Fruit fly (Drosophila melanogaster) whole organism, pupa: ENCODE measurements around the gene CAH4.
A peak's percentile ranks its signal among the peaks of the same experiment; 100 is the strongest.

Experiments used
- CG12605 ChIP-seq: fragments of 200-800 bp; sonication (Bioruptor generic); IDR thresholded peaks from 2 replicates; pipeline ENCODE4 v1.3.6; 2022; ENCODE audit warnings: missing biosample characterization, missing genetic modification characterization
- CG13204 ChIP-seq: fragments of 200-800 bp; sonication (Bioruptor generic); optimal IDR thresholded peaks from 2 replicates; lab custom pipeline; 2018; ENCODE audit warnings: missing biosample characterization, mild to moderate bottlenecking, missing genetic modification characterization, moderate library complexity
- CG15710 ChIP-seq: fragments of 200-800 bp; sonication (Bioruptor generic); optimal IDR thresholded peaks from 2 replicates; lab custom pipeline; 2018; ENCODE audit warnings: missing biosample characterization, mild to moderate bottlenecking, missing genetic modification characterization, moderate library complexity
- CG4496 ChIP-seq: fragments of 200-800 bp; sonication (Bioruptor generic); IDR thresholded peaks from 3 replicates; pipeline ENCODE4 v1.3.6; 2022; ENCODE audit warnings: missing biosample characterization, missing genetic modification characterization
- CG9948 ChIP-seq: fragments of 200-800 bp; sonication (Bioruptor generic); optimal IDR thresholded peaks from 2 replicates; lab custom pipeline; 2018; ENCODE audit warnings: missing biosample characterization, mild to moderate bottlenecking, missing genetic modification characterization, moderate library complexity
- D1 ChIP-seq: fragments of 200-800 bp; sonication (Bioruptor generic); optimal IDR thresholded peaks from 2 replicates; lab custom pipeline; 2018; ENCODE audit warnings: missing biosample characterization, mild to moderate bottlenecking, missing genetic modification characterization, moderate library complexity
- Ets98B ChIP-seq: fragments of 200-800 bp; sonication (Bioruptor generic); IDR thresholded peaks from 2 replicates; pipeline ENCODE4 v1.3.6; 2022; ENCODE audit warnings: missing biosample characterization, missing genetic modification characterization
- Snoo ChIP-seq: fragments of 200-800 bp; sonication (Bioruptor generic); optimal IDR thresholded peaks from 3 replicates; lab custom pipeline; 2017; ENCODE audit warnings: missing biosample characterization, mild to moderate bottlenecking, missing genetic modification characterization, inconsistent platforms
- gl ChIP-seq: fragments of 200-800 bp; sonication (Bioruptor generic); optimal IDR thresholded peaks from 2 replicates; lab custom pipeline; 2018; ENCODE audit warnings: missing biosample characterization, mild to moderate bottlenecking, missing genetic modification characterization
- rn ChIP-seq: fragments of 200-800 bp; sonication (Bioruptor generic); IDR thresholded peaks from 2 replicates; pipeline ENCODE4 v1.3.6; 2022; ENCODE audit warnings: missing biosample characterization, missing genetic modification characterization

- TF ChIP-seq D1 (tag; lab: Kevin White, UChicago), result no peak
- TF ChIP-seq CG12605 (GFP tag; lab: Robert Waterston, UW), result no peak
- TF ChIP-seq CG9948 (tag; lab: Kevin White, UChicago), result no peak
- peak; percentile 14 for TF ChIP-seq CG13204 (GFP tag; lab: Kevin White, UChicago)
- TF ChIP-seq rn (GFP tag; lab: Robert Waterston, UW), result no peak
- no peak for TF ChIP-seq CG4496
- TF ChIP-seq gl, result peak; percentile 10
- no peak for TF ChIP-seq Ets98B
- TF ChIP-seq Snoo (tag; lab: Kevin White, UChicago), result peak; percentile 33
- TF ChIP-seq CG15710 (tag; lab: Kevin White, UChicago), result no peak
Observed at dm6 chr3R:24870389-24871048, 13.2 kb upstream of the CAH4 start, which contains the start of gene CycB3.
